Worm (Caenorhabditis elegans): ENCODE data around the gene cln-3.1.

DNA sequence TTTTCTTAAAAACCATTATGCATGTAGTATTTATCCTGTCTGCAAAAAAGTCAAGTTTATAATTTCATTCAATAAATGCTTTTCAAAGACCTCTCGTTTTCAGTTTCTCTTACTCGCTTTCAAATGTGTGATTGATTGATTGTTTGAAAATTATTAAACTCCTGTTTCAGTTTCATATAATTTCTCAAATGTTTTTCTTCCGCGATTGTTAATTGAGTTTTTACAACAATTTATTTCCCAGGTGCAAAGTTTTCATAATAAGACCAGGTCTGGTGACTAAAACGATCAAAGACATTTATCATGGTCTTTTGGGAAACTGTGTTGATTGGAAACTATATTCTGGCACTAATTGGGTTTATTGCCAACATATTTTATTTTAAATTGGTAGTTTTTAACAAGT lies 28.9 kb upstream of the cln-3.1 start, which contains the start of gene T03F7.6:
- no peak for TF ChIP-seq R02D3.7 (tag; optimal IDR thresholded peaks at IDR 0.05)
- TF ChIP-seq lin-39 (tag; optimal IDR thresholded peaks at IDR 0.05) = no peak
- no peak for TF ChIP-seq pqm-1 (tag; optimal IDR thresholded peaks at IDR 0.05)
- no peak for TF ChIP-seq T20F7.1 (GFP tag; optimal IDR thresholded peaks at IDR 0.05)
- TF ChIP-seq aha-1 (tag) = no peak
- no peak for TF ChIP-seq lim-7 (GFP tag; IDR thresholded peaks at IDR 0.05)
- no peak for TF ChIP-seq spr-1 (tag; optimal IDR thresholded peaks at IDR 0.05)
- no peak for TF ChIP-seq T26A8.4 (GFP tag; IDR thresholded peaks at IDR 0.05)
- no peak for TF ChIP-seq zip-11 (GFP tag; IDR thresholded peaks at IDR 0.05)
- no peak for TF ChIP-seq nhr-237 (tag; optimal IDR thresholded peaks at IDR 0.05)
- no peak for TF ChIP-seq hmg-1.1 (GFP tag; IDR thresholded peaks at IDR 0.05)
